Worm (Caenorhabditis elegans): ENCODE results near the gene F44G4.6.

Gene F44G4.6

DNA sequence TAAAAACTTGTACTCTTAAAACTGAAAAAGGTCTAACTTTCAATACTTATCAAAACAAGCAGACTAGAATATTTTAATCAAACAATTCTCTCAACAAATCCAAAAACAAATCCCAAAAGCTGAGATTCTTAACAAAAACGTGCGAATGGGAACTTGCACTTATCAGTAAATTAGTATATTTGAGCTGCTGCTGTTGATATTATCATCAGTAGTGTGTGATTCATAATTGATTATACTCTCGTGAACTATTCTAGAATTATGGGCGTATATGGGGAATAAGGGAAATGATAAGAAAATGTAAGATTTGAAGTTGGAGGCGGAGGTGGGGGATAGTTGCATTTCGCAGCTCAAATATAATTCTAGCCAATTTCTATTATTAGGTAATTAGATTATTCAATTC lies 12.6 kb upstream of the F44G4.6 start:
- TF ChIP-seq ets-7 (tag; optimal IDR thresholded peaks at IDR 0.05) (no peak), flt-1 (GFP tag; IDR thresholded peaks at IDR 0.05) (no peak)

DNA sequence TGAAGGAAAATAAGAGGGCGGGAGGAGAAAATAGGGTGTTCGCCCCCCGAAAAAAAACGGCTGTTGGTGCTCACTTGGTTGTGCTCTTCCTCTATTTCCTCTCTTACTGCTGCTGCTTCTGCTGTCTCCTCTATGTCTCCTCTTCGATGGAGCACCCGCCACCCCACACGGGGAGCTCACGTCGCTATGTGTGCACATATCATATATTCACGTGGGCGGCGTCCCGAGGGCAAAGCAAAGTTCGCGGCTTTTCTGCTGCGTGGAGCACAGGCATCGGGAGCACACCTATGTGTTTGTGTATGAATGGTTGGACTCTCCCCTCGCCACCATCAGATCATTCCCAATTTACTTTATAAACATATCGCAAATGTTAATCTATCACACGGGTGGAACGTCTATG lies 11.7 kb upstream of the F44G4.6 start:
- no peak for TF ChIP-seq hnd-1 (tag; optimal IDR thresholded peaks at IDR 0.05)
- TF ChIP-seq hmg-4 (GFP tag; optimal IDR thresholded peaks at IDR 0.05) = peak; percentile 12

DNA sequence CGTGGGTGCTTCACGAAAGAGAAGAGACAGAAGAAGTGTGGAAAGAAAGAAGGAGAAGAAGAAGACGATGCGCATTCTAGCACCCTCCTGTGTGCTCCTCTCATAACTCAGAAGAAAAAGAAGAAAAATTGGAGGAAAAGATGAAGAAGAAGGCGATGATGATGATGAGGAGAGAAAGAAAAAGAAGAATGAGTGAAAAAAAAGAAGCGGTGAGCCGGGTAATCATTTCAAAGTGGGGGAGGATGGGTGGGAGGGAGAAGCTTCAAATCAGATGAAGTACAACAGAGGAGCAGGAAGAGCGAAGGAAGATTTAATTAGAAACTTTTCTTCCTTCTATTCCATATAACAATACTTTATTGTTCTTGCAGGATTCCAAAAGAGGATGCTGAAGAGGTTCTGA lies 9.1 kb upstream of the F44G4.6 start:
- TF ChIP-seq tra-4 (tag; optimal IDR thresholded peaks at IDR 0.05) (no peak), hmg-4 (GFP tag; optimal IDR thresholded peaks at IDR 0.05) (no peak), pes-1 (GFP tag; IDR thresholded peaks at IDR 0.05) (no peak)

DNA sequence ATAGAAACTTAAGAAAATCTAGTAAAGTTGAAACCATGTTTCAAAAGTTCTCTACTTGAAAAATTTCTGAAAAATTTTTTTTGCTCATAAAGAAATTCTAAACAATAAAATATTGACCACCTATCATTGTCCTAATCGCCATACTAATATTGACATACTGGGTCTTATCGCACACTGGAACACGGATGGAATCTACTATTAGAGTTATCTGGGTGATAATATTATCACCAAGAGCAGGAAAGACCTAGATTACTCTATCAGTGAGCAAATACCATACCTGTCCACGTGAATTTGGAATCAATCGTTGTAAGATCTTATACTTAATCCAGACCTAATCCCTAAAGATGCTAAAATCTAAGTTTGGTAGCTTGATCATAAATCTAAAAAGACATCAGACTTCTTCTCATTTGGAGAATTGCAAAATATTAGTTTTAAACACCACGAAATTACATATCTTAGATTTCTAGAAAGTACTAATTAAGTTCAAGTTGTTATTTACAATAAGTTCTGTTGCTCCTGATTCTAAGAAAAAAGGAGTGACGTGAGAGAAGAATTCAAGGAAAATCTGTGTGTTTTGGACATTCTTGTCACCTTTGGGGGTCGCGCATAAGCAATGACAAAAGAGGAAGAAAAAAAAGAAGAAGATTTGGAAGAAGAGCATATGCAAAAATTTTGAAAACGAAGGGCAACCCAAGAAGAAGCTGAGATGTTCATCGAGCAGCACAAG lies 8.5 kb upstream of the F44G4.6 start:
- TF ChIP-seq aly-1 (tag; optimal IDR thresholded peaks at IDR 0.05) (no peak), ceh-36 (tag; optimal IDR thresholded peaks at IDR 0.05) (no peak), sea-1 (GFP tag; conservative IDR thresholded peaks at IDR 0.05) (no peak), ama-1 (optimal IDR thresholded peaks at IDR 0.05) (no peak), B0310.2 (tag; optimal IDR thresholded peaks at IDR 0.05) (no peak), scrt-1 (GFP tag; IDR thresholded peaks at IDR 0.05) (no peak), ceh-13 (GFP tag; optimal IDR thresholded peaks at IDR 0.05) (no peak), tbx-37 (GFP tag; conservative IDR thresholded peaks at IDR 0.05) (no peak), hmg-4 (GFP tag; optimal IDR thresholded peaks at IDR 0.05) (no peak), hmbx-1 (tag; optimal IDR thresholded peaks at IDR 0.05) (no peak), F13C5.2 (tag; optimal IDR thresholded peaks at IDR 0.05) (no peak), flt-1 (GFP tag; IDR thresholded peaks at IDR 0.05) (no peak), tbx-11 (GFP tag; IDR thresholded peaks at IDR 0.05) (no peak), hnd-1 (tag; optimal IDR thresholded peaks at IDR 0.05) (no peak)

DNA sequence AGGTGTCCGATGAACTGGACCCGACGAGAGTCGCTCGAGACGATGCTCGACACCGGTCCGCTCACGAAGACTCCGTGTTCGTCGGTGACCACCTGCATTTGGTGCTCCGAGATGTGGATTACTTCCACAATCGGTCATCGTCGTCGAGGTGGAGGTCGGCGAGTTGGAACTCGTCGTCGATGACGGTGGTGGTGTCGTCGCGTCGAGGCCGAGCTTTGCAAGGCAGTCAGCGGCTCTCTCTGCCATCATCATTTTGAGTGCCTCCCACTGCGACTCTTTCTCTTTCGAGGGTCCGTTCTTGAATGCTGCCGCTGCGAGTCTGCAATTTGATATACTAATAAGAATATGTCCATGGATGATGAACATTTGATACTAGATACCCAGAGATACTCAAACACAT lies 6.1 kb upstream of the F44G4.6 start:
- no peak for TF ChIP-seq hmbx-1 (tag; optimal IDR thresholded peaks at IDR 0.05)
- no peak for TF ChIP-seq ceh-13 (GFP tag; optimal IDR thresholded peaks at IDR 0.05)
- no peak for TF ChIP-seq hmg-4 (GFP tag; optimal IDR thresholded peaks at IDR 0.05)
- no peak for TF ChIP-seq ceh-36 (tag; optimal IDR thresholded peaks at IDR 0.05)
- TF ChIP-seq tra-4 (tag; optimal IDR thresholded peaks at IDR 0.05) = no peak
- no peak for TF ChIP-seq B0310.2 (tag; optimal IDR thresholded peaks at IDR 0.05)
- TF ChIP-seq F13C5.2 (tag; optimal IDR thresholded peaks at IDR 0.05) = no peak
- TF ChIP-seq sea-1 (GFP tag; conservative IDR thresholded peaks at IDR 0.05) = no peak
- no peak for TF ChIP-seq aly-1 (tag; optimal IDR thresholded peaks at IDR 0.05)
- TF ChIP-seq ama-1 (optimal IDR thresholded peaks at IDR 0.05) = no peak
- no peak for TF ChIP-seq flt-1 (GFP tag; IDR thresholded peaks at IDR 0.05)

DNA sequence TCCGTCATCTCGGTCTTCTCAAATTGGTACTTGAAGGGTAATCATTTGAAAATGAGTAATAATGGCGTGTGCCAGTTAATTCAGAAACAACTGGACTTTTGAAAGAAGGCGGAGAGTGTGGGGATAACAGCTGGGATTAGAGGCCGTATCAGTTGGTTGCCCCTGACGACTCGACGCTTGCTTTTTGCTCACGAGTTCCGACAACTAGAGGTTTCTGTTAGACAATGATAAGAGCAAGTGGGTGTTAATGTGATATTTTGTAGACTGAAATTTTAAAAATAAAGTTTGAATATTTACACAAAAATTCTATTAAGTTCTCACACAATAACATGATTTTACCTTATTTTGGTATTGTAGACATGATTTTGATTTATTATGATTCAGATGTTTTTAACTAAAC lies 3.5 kb upstream of the F44G4.6 start, which contains the start of gene F44G4.7:
TSS of gene F44G4.7 (minus strand) at position 101 of the 400 bp plus-strand sequence.
- TF ChIP-seq hmbx-1 (tag; optimal IDR thresholded peaks at IDR 0.05) (no peak), hmg-4 (GFP tag; optimal IDR thresholded peaks at IDR 0.05) (no peak), B0310.2 (tag; optimal IDR thresholded peaks at IDR 0.05) (no peak), ceh-36 (tag; optimal IDR thresholded peaks at IDR 0.05) (no peak), sea-1 (GFP tag; conservative IDR thresholded peaks at IDR 0.05) (no peak), tbx-11 (GFP tag; IDR thresholded peaks at IDR 0.05) (no peak), hnd-1 (tag; optimal IDR thresholded peaks at IDR 0.05) (no peak), pes-1 (GFP tag; IDR thresholded peaks at IDR 0.05) (no peak)

DNA sequence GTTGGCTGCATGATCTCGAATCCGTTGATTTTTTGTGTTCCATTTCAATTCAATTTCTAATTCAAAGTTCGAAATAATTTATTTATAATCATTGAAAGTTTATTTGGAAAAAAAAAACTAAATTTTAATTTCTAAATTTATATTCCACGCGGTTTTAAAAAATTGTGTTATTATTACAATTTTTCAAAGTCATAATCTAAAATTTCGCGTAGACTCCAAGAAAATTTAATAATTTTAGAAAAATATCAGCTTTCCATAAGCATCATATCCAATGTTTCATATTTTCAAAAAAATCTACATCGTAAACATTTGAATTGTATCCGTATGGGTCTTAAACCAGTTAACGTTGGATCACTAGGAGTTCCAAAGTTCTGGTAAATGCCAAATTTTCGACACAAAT lies 1.3 kb downstream of the F44G4.6 start, which contains the start of gene F44G4.5:
TSS of gene F44G4.5 (minus strand) at position 101 of the 400 bp plus-strand sequence.
- TF ChIP-seq ets-7 (tag; optimal IDR thresholded peaks at IDR 0.05) (no peak), sea-1 (GFP tag; conservative IDR thresholded peaks at IDR 0.05) (no peak), aly-1 (tag; optimal IDR thresholded peaks at IDR 0.05) (no peak), F13C5.2 (tag; optimal IDR thresholded peaks at IDR 0.05) (no peak), flt-1 (GFP tag; IDR thresholded peaks at IDR 0.05) (no peak), ceh-13 (GFP tag; optimal IDR thresholded peaks at IDR 0.05) (no peak), tbx-37 (GFP tag; conservative IDR thresholded peaks at IDR 0.05) (no peak), pes-1 (GFP tag; IDR thresholded peaks at IDR 0.05) (no peak), hmbx-1 (tag; optimal IDR thresholded peaks at IDR 0.05) (no peak)

DNA sequence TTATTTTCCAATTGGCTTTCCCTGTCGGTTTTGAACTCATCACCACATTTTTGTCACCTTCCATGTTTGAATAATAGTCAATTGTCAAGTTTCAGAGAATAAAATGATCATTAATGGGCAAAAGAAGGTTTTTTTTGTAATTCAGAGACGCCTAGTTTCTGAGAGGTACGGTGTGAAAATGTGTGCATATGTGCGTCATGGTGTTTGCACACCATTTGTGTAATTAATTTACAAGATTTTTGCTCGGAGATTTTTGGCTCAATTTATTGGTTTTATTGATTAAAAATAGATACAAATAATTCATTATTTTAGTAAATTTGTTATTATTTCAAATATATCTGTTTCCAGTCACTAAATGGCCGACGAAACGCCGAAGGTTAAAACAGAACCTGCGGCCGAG lies 4.1 kb downstream of the F44G4.6 start, which contains the start of the genes F44G4.3 and tdp-1:
TSS of gene F44G4.3 (minus strand) at position 184 of the 400 bp plus-strand sequence.
TSS of gene tdp-1 (plus strand) at position 347 of the 400 bp plus-strand sequence.
- TF ChIP-seq tbx-11 (GFP tag; IDR thresholded peaks at IDR 0.05) (no peak), sea-1 (GFP tag; conservative IDR thresholded peaks at IDR 0.05) (no peak), hnd-1 (tag; optimal IDR thresholded peaks at IDR 0.05) (no peak), aly-1 (tag; optimal IDR thresholded peaks at IDR 0.05) (no peak), ama-1 (optimal IDR thresholded peaks at IDR 0.05) (no peak), hmg-4 (GFP tag; optimal IDR thresholded peaks at IDR 0.05) (no peak), ceh-13 (GFP tag; optimal IDR thresholded peaks at IDR 0.05) (no peak), hmbx-1 (tag; optimal IDR thresholded peaks at IDR 0.05) (no peak), B0310.2 (tag; optimal IDR thresholded peaks at IDR 0.05) (no peak), ets-7 (tag; optimal IDR thresholded peaks at IDR 0.05) (no peak), ceh-36 (tag; optimal IDR thresholded peaks at IDR 0.05) (no peak), pes-1 (GFP tag; IDR thresholded peaks at IDR 0.05) (no peak), scrt-1 (GFP tag; IDR thresholded peaks at IDR 0.05) (no peak), F13C5.2 (tag; optimal IDR thresholded peaks at IDR 0.05) (no peak), tra-4 (tag; optimal IDR thresholded peaks at IDR 0.05) (no peak), tbx-37 (GFP tag; conservative IDR thresholded peaks at IDR 0.05) (no peak), flt-1 (GFP tag; IDR thresholded peaks at IDR 0.05) (no peak)
